Worm (Caenorhabditis elegans): ENCODE data around the gene skp-1.

skp-1 gene

ce11 chrV:11667176-11667575 is 21.9 kb downstream of the skp-1 start, which contains the start of gene F46F3.3:
Gene F46F3.3, plus strand, starts transcription at chrV:11667476.
- TF ChIP-seq lin-13 (GFP tag; optimal IDR thresholded peaks at IDR 0.05): no peak
- TF ChIP-seq lin-15B (tag; optimal IDR thresholded peaks at IDR 0.05): no peak
- TF ChIP-seq zfp-3 (GFP tag; conservative IDR thresholded peaks at IDR 0.05): no peak
- TF ChIP-seq saeg-2 (GFP tag; IDR thresholded peaks at IDR 0.05): no peak
- peak in 1 of 2 experiments; percentile 17 for TF ChIP-seq unc-62 (GFP tag; optimal IDR thresholded peaks at IDR 0.05 in 1 of 2)
- no peak for TF ChIP-seq unc-62 (tag; optimal IDR thresholded peaks at IDR 0.05)
- no peak for TF ChIP-seq lir-3 (tag; optimal IDR thresholded peaks at IDR 0.05)
- no peak for TF ChIP-seq daf-16 (GFP tag; optimal IDR thresholded peaks at IDR 0.05)
- no peak for TF ChIP-seq daf-16 (tag; optimal IDR thresholded peaks at IDR 0.05)

- no peak for TF ChIP-seq daf-8 (GFP tag; IDR thresholded peaks at IDR 0.05)
- no peak for TF ChIP-seq zip-2 (tag; optimal IDR thresholded peaks at IDR 0.05)
- TF ChIP-seq ceh-28 (tag; optimal IDR thresholded peaks at IDR 0.05): no peak
- no peak for TF ChIP-seq nhr-28 (tag; optimal IDR thresholded peaks at IDR 0.05)
- no peak for TF ChIP-seq F26F4.8 (GFP tag; conservative IDR thresholded peaks at IDR 0.05)
- no peak for TF ChIP-seq lin-1 (GFP tag; IDR thresholded peaks at IDR 0.05)
- TF ChIP-seq ceh-20 (GFP tag; IDR thresholded peaks at IDR 0.05): no peak
- TF ChIP-seq nhr-6 (tag; optimal IDR thresholded peaks at IDR 0.05): no peak
- TF ChIP-seq nhr-111 (GFP tag; optimal IDR thresholded peaks at IDR 0.05): no peak
- no peak for TF ChIP-seq pqm-1 (tag; optimal IDR thresholded peaks at IDR 0.05)
- no peak for TF ChIP-seq unc-62 (GFP tag; optimal IDR thresholded peaks at IDR 0.05 in 1 of 2)
- TF ChIP-seq unc-62 (tag; optimal IDR thresholded peaks at IDR 0.05): no peak
Observed at ce11 chrV:11672497-11672896, 27.2 kb downstream of the skp-1 start, which contains the start of gene lgc-44. Gene lgc-44, minus strand, starts transcription at chrV:11672597.

ce11 chrV:11673746-11674365 is 28.6 kb downstream of the skp-1 start:
- TF ChIP-seq lin-13 (GFP tag; optimal IDR thresholded peaks at IDR 0.05) (no peak), hlh-11 (tag; optimal IDR thresholded peaks at IDR 0.05) (peak; percentile 31), nhr-102 (tag; optimal IDR thresholded peaks at IDR 0.05) (no peak), unc-130 (GFP tag; optimal IDR thresholded peaks at IDR 0.05) (no peak), zip-2 (tag; optimal IDR thresholded peaks at IDR 0.05) (no peak), nhr-28 (tag; optimal IDR thresholded peaks at IDR 0.05) (peak; percentile 32), lim-7 (GFP tag; IDR thresholded peaks at IDR 0.05) (no peak), aha-1 (tag) (peak; percentile 77), spr-3 (GFP tag; optimal IDR thresholded peaks at IDR 0.05) (no peak), zfp-3 (GFP tag; conservative IDR thresholded peaks at IDR 0.05) (no peak), rbr-2 (tag; optimal IDR thresholded peaks at IDR 0.05) (no peak), skn-1 (tag; optimal IDR thresholded peaks at IDR 0.05) (no peak), nhr-6 (tag; optimal IDR thresholded peaks at IDR 0.05) (peak; percentile 35)

- no peak for TF ChIP-seq madf-5 (GFP tag; IDR thresholded peaks at IDR 0.05)
- no peak for TF ChIP-seq gei-8 (GFP tag; optimal IDR thresholded peaks at IDR 0.05)
- TF ChIP-seq pqm-1 (tag; optimal IDR thresholded peaks at IDR 0.05): peak; percentile 42
- no peak for TF ChIP-seq pha-4 (GFP tag; IDR thresholded peaks at IDR 0.05)
- TF ChIP-seq pha-4 (tag; optimal IDR thresholded peaks at IDR 0.05): peak; percentile 84
- TF ChIP-seq ctbp-1 (GFP tag; IDR thresholded peaks at IDR 0.05): 0 out of 2 replicates have a peak, but pooled peaks have one; percentile 22
- TF ChIP-seq unc-62 (GFP tag; optimal IDR thresholded peaks at IDR 0.05 in 1 of 2): peak in 1 of 2 experiments; percentile 69
- no peak for TF ChIP-seq unc-62 (tag; optimal IDR thresholded peaks at IDR 0.05)
- no peak for TF ChIP-seq ceh-28 (tag; optimal IDR thresholded peaks at IDR 0.05)
- peak; percentile 51 for TF ChIP-seq hlh-30 (tag; optimal IDR thresholded peaks at IDR 0.05; ENCODE audit: insufficient read depth)
- peak; percentile 49 for TF ChIP-seq hlh-11 (tag; optimal IDR thresholded peaks at IDR 0.05)
- peak; percentile 24 for TF ChIP-seq nhr-6 (tag; optimal IDR thresholded peaks at IDR 0.05)
- TF ChIP-seq T20F7.1 (GFP tag; optimal IDR thresholded peaks at IDR 0.05): no peak
- peak; percentile 78 for TF ChIP-seq fkh-10 (GFP tag; optimal IDR thresholded peaks at IDR 0.05)
Observed at ce11 chrV:11674594-11675579, 29.6 kb downstream of the skp-1 start.

All from whole organism, L4 larva.